Worm (Caenorhabditis elegans) whole organism, L2 larva: ENCODE measurements around the gene ZK742.7.

ENCODE experiments used
- F13H6.1 ChIP-seq: sonication (generic microtip); optimal IDR thresholded peaks from 2 replicates; lab custom pipeline; 2016; ENCODE audit warnings: missing genetic modification characterization, missing compliant biosample characterization
- R02D3.7 ChIP-seq: fragments of 150-350 bp; optimal IDR thresholded peaks from 2 replicates; lab custom pipeline; 2014; ENCODE audit warnings: missing biosample characterization, missing genetic modification characterization
- Y55F3AM.14 ChIP-seq: fragments of 200-800 bp; sonication (Bioruptor generic); optimal IDR thresholded peaks from 2 replicates; lab custom pipeline; 2018; ENCODE audit warnings: mild to moderate bottlenecking, missing genetic modification characterization, missing compliant biosample characterization
- ZK546.5 ChIP-seq: sonication (generic microtip); optimal IDR thresholded peaks from 2 replicates; lab custom pipeline; 2017; ENCODE audit warnings: missing biosample characterization, missing genetic modification characterization
- aly-2 ChIP-seq: fragments of 150-350 bp; optimal IDR thresholded peaks from 2 replicates; lab custom pipeline; 2014; ENCODE audit warnings: missing biosample characterization, missing genetic modification characterization
- egl-27 ChIP-seq: sonication (generic microtip); optimal IDR thresholded peaks from 3 replicates; lab custom pipeline; 2017; ENCODE audit warnings: missing biosample characterization, missing genetic modification reagents, missing genetic modification characterization
- lin-13 ChIP-seq: fragments of 150-350 bp; optimal IDR thresholded peaks from 2 replicates; lab custom pipeline; 2014; ENCODE audit warnings: missing biosample characterization, missing genetic modification reagents, missing genetic modification characterization
- lin-39 ChIP-seq: fragments of 150-350 bp; optimal IDR thresholded peaks from 2 replicates; lab custom pipeline; 2014; ENCODE audit warnings: missing biosample characterization, missing genetic modification reagents, missing genetic modification characterization
- nhr-12 ChIP-seq: fragments of 150-350 bp; optimal IDR thresholded peaks from 2 replicates; lab custom pipeline; 2014; ENCODE audit warnings: missing biosample characterization, missing genetic modification characterization
- sma-9 ChIP-seq, 2 experiments: fragments of 150-350 bp in 1 of 2; sonication (generic microtip) in 1 of 2; optimal IDR thresholded peaks; 2 replicates each; lab custom pipeline; 2014 to 2016; ENCODE audit warnings: missing genetic modification characterization in 2 of 2, mild to moderate bottlenecking in 1 of 2, missing biosample characterization in 1 of 2, missing compliant biosample characterization in 1 of 2, missing genetic modification reagents in 1 of 2, moderate library complexity in 1 of 2
- ztf-11 ChIP-seq: sonication (generic microtip); optimal IDR thresholded peaks from 2 replicates; lab custom pipeline; 2017; ENCODE audit warnings: missing biosample characterization, missing genetic modification characterization
- ztf-4 ChIP-seq: fragments of 150-350 bp; optimal IDR thresholded peaks from 2 replicates; lab custom pipeline; 2014; ENCODE audit warnings: missing biosample characterization, missing genetic modification characterization

- no peak for TF ChIP-seq R02D3.7
- no peak for TF ChIP-seq F13H6.1 (tag; lab: Kevin White, UChicago)
- no peak for TF ChIP-seq sma-9 (GFP tag; optimal IDR thresholded peaks at IDR 0.05; lab: Kevin White, UChicago)
- TF ChIP-seq sma-9 (tag; optimal IDR thresholded peaks at IDR 0.05; lab: Kevin White, UChicago), result no peak
- TF ChIP-seq ZK546.5, result no peak
- TF ChIP-seq Y55F3AM.14, result no peak
- TF ChIP-seq egl-27, result no peak
- no peak for TF ChIP-seq ztf-11 (tag; lab: Kevin White, UChicago)
- TF ChIP-seq lin-13 (GFP tag; lab: Kevin White, UChicago), result no peak
- TF ChIP-seq lin-39 (tag; lab: Kevin White, UChicago), result no peak
- no peak for TF ChIP-seq nhr-12
- no peak for TF ChIP-seq aly-2 (tag; lab: Kevin White, UChicago)
- TF ChIP-seq ztf-4 (tag; lab: Kevin White, UChicago), result no peak
These were observed 13.1 kb upstream of the ZK742.7 start, which contains the start of gene C26F1.1 for ce11 chrV:7785117-7785516.
